Worm (Caenorhabditis elegans) whole organism, L4/young adult: ENCODE results near the gene srpa-72.

Experiments used
- W03F9.2 ChIP-seq: fragments of 150-350 bp; optimal IDR thresholded peaks from 2 replicates; lab custom pipeline; 2014; ENCODE audit warnings: missing biosample characterization, missing genetic modification characterization
- dao-5 ChIP-seq: sonication (generic microtip); optimal IDR thresholded peaks from 2 replicates; lab custom pipeline; 2016; ENCODE audit warnings: missing genotype, missing genetic modification characterization, moderate library complexity, missing compliant biosample characterization
- him-1 ChIP-seq: sonication (generic microtip); optimal IDR thresholded peaks from 2 replicates; lab custom pipeline; 2016; ENCODE audit warnings: missing genotype, missing genetic modification reagents, missing genetic modification characterization, missing compliant biosample characterization

Gene srpa-72

ce11 chrII:2787031-2787512 is at the start of gene srpa-72, which contains the start of gene F08D12.12:
TSS of gene srpa-72 (plus strand) at chrII:2787481.
TSS of gene F08D12.12 (minus strand) at chrII:2787081.
- TF ChIP-seq dao-5 (tag; lab: Kevin White, UChicago) (no peak), him-1 (tag; lab: Kevin White, UChicago) (no peak), W03F9.2 (no peak)

- TF ChIP-seq dao-5 (tag; lab: Kevin White, UChicago) (no peak), W03F9.2 (no peak)
Observed at ce11 chrII:2739619-2740018, 47.7 kb upstream of the srpa-72 start, which contains the start of gene T05A8.6. TSS of gene T05A8.6 (minus strand) at chrII:2739719.

ce11 chrII:2741405-2741804 is 45.9 kb upstream of the srpa-72 start:
- TF ChIP-seq W03F9.2 (no peak), dao-5 (tag; lab: Kevin White, UChicago) (no peak), him-1 (tag; lab: Kevin White, UChicago) (no peak)

- TF ChIP-seq him-1 (tag; lab: Kevin White, UChicago) = no peak
- no peak for TF ChIP-seq W03F9.2
- TF ChIP-seq dao-5 (tag; lab: Kevin White, UChicago) = no peak
Observed at ce11 chrII:2742251-2742650, 45.0 kb upstream of the srpa-72 start, which contains the start of gene T05A8.7. TSS of gene T05A8.7 (minus strand) at chrII:2742351.

- TF ChIP-seq him-1 (tag; lab: Kevin White, UChicago) (peak; percentile 18), dao-5 (tag; lab: Kevin White, UChicago) (no peak), W03F9.2 (no peak)
Observed at ce11 chrII:2747956-2748621, 39.2 kb upstream of the srpa-72 start.

- TF ChIP-seq dao-5 (tag; lab: Kevin White, UChicago) (no peak), W03F9.2 (no peak), him-1 (tag; lab: Kevin White, UChicago) (no peak)
Observed at ce11 chrII:2749595-2750048, 37.7 kb upstream of the srpa-72 start, which contains the start of gene F29A7.4. TSS of gene F29A7.4 (plus strand) at chrII:2749998.

ce11 chrII:2751278-2751677 is 36.0 kb upstream of the srpa-72 start:
- TF ChIP-seq dao-5 (tag; lab: Kevin White, UChicago) (no peak), W03F9.2 (no peak), him-1 (tag; lab: Kevin White, UChicago) (no peak)

ce11 chrII:2752536-2752935 is 34.7 kb upstream of the srpa-72 start, which contains the start of gene F29A7.6:
TSS of gene F29A7.6 (minus strand) at chrII:2752611.
- TF ChIP-seq dao-5 (tag; lab: Kevin White, UChicago) = no peak
- TF ChIP-seq W03F9.2 = peak; percentile 76
- TF ChIP-seq him-1 (tag; lab: Kevin White, UChicago) = no peak

ce11 chrII:2752999-2753398 is 34.3 kb upstream of the srpa-72 start, which contains the start of gene F29A7.3:
TSS of gene F29A7.3 (plus strand) at chrII:2753299.
- TF ChIP-seq him-1 (tag; lab: Kevin White, UChicago) (no peak), W03F9.2 (no peak), dao-5 (tag; lab: Kevin White, UChicago) (no peak)

- TF ChIP-seq him-1 (tag; lab: Kevin White, UChicago) = no peak
- no peak for TF ChIP-seq dao-5 (tag; lab: Kevin White, UChicago)
- TF ChIP-seq W03F9.2 = no peak
Observed at ce11 chrII:2754595-2754994, 32.7 kb upstream of the srpa-72 start.

ce11 chrII:2756351-2756750 is 30.9 kb upstream of the srpa-72 start:
- TF ChIP-seq dao-5 (tag; lab: Kevin White, UChicago) (no peak), him-1 (tag; lab: Kevin White, UChicago) (no peak), W03F9.2 (no peak)

ce11 chrII:2757954-2758353 is 29.3 kb upstream of the srpa-72 start, which contains the start of gene F29A7.8:
TSS of gene F29A7.8 (minus strand) at chrII:2758054.
- TF ChIP-seq W03F9.2 (no peak), dao-5 (tag; lab: Kevin White, UChicago) (no peak), him-1 (tag; lab: Kevin White, UChicago) (no peak)

- TF ChIP-seq W03F9.2 = no peak
- TF ChIP-seq him-1 (tag; lab: Kevin White, UChicago) = no peak
- TF ChIP-seq dao-5 (tag; lab: Kevin White, UChicago) = no peak
Observed at ce11 chrII:2758476-2758875, 28.8 kb upstream of the srpa-72 start, which contains the start of gene fbxb-107. TSS of gene fbxb-107 (plus strand) at chrII:2758772.

ce11 chrII:2762108-2762507 is 25.2 kb upstream of the srpa-72 start, which contains the start of gene fbxb-106:
TSS of gene fbxb-106 (plus strand) at chrII:2762408.
- no peak for TF ChIP-seq dao-5 (tag; lab: Kevin White, UChicago)
- TF ChIP-seq W03F9.2 = no peak
- TF ChIP-seq him-1 (tag; lab: Kevin White, UChicago) = no peak
